Worm (Caenorhabditis elegans) whole organism, young adult: ENCODE data around the gene clc-27.

ENCODE experiments used
- C06A6.2 ChIP-seq: fragments of 200-800 bp; sonication (Bioruptor generic); conservative IDR thresholded peaks from 2 replicates; pipeline ENCODE4 v1.3.6; 2022; ENCODE audit warnings: missing genetic modification characterization, missing compliant biosample characterization

The clc-27 gene

DNA sequence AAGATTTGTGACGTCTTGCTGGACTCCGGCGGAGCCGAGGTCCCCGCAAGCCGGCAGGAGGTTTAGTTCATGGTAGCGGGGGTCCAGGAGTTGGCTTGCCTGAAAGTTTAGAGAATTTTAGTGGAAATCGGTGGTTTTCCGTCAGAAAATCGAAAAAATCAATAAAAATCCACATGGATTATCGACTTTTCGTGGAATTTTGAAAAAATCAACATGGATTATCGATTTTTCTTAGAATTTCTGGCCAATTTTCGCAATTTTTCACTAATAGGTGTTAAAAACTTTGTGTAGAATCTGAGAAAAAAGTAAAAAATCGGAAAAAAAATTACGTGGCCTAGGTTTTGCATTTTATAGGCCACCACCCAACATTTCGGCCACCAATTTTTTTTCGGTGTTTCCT, 50.7 kb downstream of the clc-27 start (continued):
- TF ChIP-seq C06A6.2 (GFP tag; lab: Robert Waterston, UW): no peak
